Worm (Caenorhabditis elegans): ENCODE measurements around the gene ZC116.1.

ZC116.1 gene

DNA sequence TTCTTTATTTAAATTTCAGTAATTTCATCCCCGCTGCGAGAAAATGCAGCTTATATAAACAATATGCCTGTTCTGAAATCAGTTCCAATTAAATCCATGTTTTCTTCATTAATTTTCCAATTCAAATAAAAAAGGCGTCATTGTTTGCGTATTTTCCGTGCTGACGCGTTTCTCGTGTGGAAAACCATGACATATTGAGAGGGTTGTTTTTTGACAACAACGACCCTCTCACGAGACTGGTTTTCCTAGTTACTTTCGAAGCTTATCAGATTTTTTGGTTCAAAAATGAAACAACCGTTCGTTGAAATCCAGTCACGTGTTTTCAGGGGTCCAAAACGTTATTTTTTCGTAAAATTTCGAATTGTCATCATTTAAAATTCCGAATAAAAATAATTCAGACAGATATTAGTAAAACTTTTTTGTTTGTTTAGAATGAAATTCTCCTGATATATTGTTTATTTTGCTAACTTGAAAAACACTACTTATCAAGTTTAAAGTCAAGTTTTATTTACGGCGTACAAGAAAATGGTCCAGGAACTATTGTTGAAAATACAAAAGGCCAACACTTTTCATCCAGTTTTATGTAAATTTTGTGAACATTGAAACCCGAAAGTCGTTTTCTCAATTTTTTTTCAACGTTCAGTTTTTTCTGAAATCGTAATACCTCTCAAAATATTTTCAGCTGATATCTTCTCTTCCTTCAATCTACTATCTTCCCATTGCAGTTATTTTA is 9.9 kb upstream of the ZC116.1 start, which contains the start of gene C14C10.5:
C14C10.5 (plus strand) TSS at position 683 of the 733 bp plus-strand sequence.
- TF ChIP-seq flt-1 (GFP tag; IDR thresholded peaks at IDR 0.05) = no peak
- TF ChIP-seq T22C8.4 (GFP tag; IDR thresholded peaks at IDR 0.05) = no peak

DNA sequence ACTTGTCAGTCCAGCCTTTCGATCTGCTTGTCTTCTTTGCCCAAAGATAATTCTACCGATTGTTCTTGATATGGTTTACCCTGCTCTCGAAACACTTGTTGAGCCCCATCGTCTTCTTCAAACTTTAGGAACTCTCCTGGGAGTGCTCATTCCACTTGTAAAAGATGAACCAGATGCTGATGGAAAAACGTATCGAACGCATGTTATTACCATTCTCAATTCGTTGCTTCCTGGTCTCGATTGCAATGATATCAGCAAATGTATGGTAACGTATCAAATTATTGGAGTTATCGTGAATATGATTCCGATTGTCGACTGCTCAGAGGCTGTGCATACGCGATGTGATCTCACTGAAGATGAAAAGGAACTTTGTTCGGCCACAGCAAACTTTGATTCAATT is 7.8 kb upstream of the ZC116.1 start:
- TF ChIP-seq ztf-29 (GFP tag; IDR thresholded peaks at IDR 0.05) (no peak), ztf-23 (GFP tag; IDR thresholded peaks at IDR 0.05) (no peak), ref-1 (GFP tag; conservative IDR thresholded peaks at IDR 0.05) (no peak), cog-1 (tag; optimal IDR thresholded peaks at IDR 0.05) (no peak)

DNA sequence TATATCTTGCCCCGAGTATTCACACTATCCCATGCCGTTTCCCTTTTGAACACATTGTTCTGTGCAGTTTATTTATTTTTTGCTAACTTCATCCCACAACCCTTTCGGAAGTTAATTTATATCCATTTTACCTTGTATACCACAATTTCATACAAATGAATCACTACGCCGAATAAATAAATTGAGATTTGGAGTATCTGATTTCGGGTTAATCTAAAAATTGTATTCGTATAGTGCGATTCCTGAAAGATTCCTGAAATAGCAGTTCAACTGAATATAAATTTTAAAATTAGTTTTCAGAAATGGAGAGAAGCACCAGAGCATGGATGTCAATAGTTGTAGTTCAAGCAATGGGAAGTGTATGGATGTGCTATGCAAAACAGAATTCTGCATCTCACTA is 2.5 kb upstream of the ZC116.1 start, which contains the start of gene erg-28:
erg-28 (plus strand) TSS at position 301 of the 400 bp plus-strand sequence.
- TF ChIP-seq T22C8.4 (GFP tag; IDR thresholded peaks at IDR 0.05) (no peak), tab-1 (GFP tag; IDR thresholded peaks at IDR 0.05) (no peak), flt-1 (GFP tag; IDR thresholded peaks at IDR 0.05) (no peak), ref-1 (GFP tag; conservative IDR thresholded peaks at IDR 0.05) (no peak), klf-2 (GFP tag; conservative IDR thresholded peaks at IDR 0.05) (no peak), med-1 (GFP tag; optimal IDR thresholded peaks at IDR 0.05; ENCODE audit: insufficient read depth) (no peak), ztf-29 (GFP tag; IDR thresholded peaks at IDR 0.05) (no peak)

DNA sequence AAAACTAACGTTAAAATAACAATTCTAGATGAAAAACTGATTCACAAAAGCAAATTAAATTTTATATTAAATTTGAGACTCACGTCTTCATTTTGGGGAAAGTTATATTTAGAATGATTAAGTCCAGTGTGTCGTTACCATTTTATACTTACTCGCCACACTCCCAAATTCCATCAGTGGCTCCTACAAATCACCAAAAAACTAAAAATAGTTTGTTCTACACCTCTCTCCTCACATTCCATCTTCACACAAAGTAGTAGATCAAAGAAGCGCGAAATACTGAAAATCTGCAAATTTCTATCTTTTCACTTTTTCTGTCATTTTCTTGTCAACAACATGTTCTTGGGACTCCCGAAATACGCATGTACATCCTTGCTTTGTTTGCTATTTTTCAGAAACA is 769 bp upstream of the ZC116.1 start, which contains the start of gene ZC116.5:
ZC116.5 (minus strand) TSS at position 101 of the 400 bp plus-strand sequence.
- TF ChIP-seq ref-1 (GFP tag; conservative IDR thresholded peaks at IDR 0.05) (no peak), klf-2 (GFP tag; conservative IDR thresholded peaks at IDR 0.05) (no peak), tab-1 (GFP tag; IDR thresholded peaks at IDR 0.05) (no peak), T22C8.4 (GFP tag; IDR thresholded peaks at IDR 0.05) (no peak), med-1 (GFP tag; optimal IDR thresholded peaks at IDR 0.05; ENCODE audit: insufficient read depth) (no peak), cog-1 (tag; optimal IDR thresholded peaks at IDR 0.05) (no peak), ztf-29 (GFP tag; IDR thresholded peaks at IDR 0.05) (no peak), flt-1 (GFP tag; IDR thresholded peaks at IDR 0.05) (no peak), ztf-23 (GFP tag; IDR thresholded peaks at IDR 0.05) (no peak)

DNA sequence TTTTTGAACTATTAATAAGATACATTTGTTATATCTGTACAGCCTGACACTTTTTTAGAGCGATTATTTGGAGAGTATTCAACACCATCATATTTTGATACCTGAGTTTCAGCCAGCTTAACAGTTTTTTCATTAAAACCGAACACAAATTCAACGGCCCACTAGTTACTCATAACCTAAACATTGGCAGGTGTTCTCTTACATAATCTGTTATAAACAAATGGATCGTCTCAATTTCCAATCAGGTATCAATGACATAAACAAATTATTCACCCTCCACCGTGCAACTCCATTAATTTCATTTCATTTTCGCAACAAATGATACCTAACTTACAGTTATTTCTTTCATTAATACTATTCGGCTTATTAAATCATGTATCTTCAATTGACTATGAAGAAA is 1.4 kb downstream of the ZC116.1 start, which contains the start of gene cubn-1:
cubn-1 (plus strand) TSS at position 301 of the 400 bp plus-strand sequence.
- no peak for TF ChIP-seq ref-1 (GFP tag; conservative IDR thresholded peaks at IDR 0.05)
- no peak for TF ChIP-seq med-1 (GFP tag; optimal IDR thresholded peaks at IDR 0.05; ENCODE audit: insufficient read depth)
- no peak for TF ChIP-seq tab-1 (GFP tag; IDR thresholded peaks at IDR 0.05)
- TF ChIP-seq T22C8.4 (GFP tag; IDR thresholded peaks at IDR 0.05) = no peak
- TF ChIP-seq ztf-29 (GFP tag; IDR thresholded peaks at IDR 0.05) = no peak
- no peak for TF ChIP-seq flt-1 (GFP tag; IDR thresholded peaks at IDR 0.05)
- TF ChIP-seq cog-1 (tag; optimal IDR thresholded peaks at IDR 0.05) = no peak
- no peak for TF ChIP-seq ztf-23 (GFP tag; IDR thresholded peaks at IDR 0.05)
- no peak for TF ChIP-seq klf-2 (GFP tag; conservative IDR thresholded peaks at IDR 0.05)

DNA sequence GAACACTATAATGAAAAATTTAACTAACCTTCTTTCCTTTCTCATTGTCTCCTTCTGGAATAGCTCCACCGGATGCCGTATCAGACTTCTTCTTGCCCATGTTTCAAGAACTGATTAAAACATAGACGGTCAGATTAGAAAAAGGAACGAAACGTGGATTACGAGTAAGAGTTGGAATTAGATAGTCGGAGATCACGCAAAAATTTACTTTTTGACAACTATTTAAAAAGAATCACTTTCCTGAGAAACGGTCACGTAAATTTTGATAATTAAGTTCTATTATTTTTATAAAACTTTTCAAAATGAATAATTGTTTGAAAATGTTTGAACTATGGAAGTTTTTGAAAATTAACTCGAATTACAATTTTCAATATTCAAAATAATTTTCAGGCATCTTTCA is 2.5 kb downstream of the ZC116.1 start, which contains the start of gene cyc-2.2:
cyc-2.2 (minus strand) TSS at position 101 of the 400 bp plus-strand sequence.
- TF ChIP-seq ref-1 (GFP tag; conservative IDR thresholded peaks at IDR 0.05) (no peak), med-1 (GFP tag; optimal IDR thresholded peaks at IDR 0.05; ENCODE audit: insufficient read depth) (no peak), ztf-23 (GFP tag; IDR thresholded peaks at IDR 0.05) (no peak), tab-1 (GFP tag; IDR thresholded peaks at IDR 0.05) (no peak), klf-2 (GFP tag; conservative IDR thresholded peaks at IDR 0.05) (no peak), flt-1 (GFP tag; IDR thresholded peaks at IDR 0.05) (no peak), cog-1 (tag; optimal IDR thresholded peaks at IDR 0.05) (no peak), ztf-29 (GFP tag; IDR thresholded peaks at IDR 0.05) (no peak), T22C8.4 (GFP tag; IDR thresholded peaks at IDR 0.05) (no peak)

DNA sequence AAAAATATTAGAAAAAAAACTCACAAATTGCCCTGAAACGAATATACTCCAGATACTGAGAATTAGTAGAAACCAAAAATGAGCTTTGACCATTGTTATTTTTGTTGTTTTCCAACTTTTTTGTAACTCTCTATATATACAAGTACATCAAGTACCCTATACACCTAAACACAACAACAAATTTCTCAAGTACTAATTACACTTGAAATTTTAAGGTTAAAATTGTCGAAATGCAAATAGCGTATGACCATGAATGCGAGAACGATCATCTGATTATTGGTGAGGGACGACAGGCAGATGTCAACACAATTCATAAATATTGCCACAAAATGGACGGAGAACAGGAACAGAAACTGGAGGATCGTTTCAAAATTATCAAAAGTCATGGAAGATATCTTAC is 14.7 kb downstream of the ZC116.1 start, which contains the start of gene F56H9.9:
F56H9.9 (minus strand) TSS at position 101 of the 400 bp plus-strand sequence.
- TF ChIP-seq med-1 (GFP tag; optimal IDR thresholded peaks at IDR 0.05; ENCODE audit: insufficient read depth) = no peak
- TF ChIP-seq tab-1 (GFP tag; IDR thresholded peaks at IDR 0.05) = no peak
- TF ChIP-seq ref-1 (GFP tag; conservative IDR thresholded peaks at IDR 0.05) = no peak
- no peak for TF ChIP-seq flt-1 (GFP tag; IDR thresholded peaks at IDR 0.05)

DNA sequence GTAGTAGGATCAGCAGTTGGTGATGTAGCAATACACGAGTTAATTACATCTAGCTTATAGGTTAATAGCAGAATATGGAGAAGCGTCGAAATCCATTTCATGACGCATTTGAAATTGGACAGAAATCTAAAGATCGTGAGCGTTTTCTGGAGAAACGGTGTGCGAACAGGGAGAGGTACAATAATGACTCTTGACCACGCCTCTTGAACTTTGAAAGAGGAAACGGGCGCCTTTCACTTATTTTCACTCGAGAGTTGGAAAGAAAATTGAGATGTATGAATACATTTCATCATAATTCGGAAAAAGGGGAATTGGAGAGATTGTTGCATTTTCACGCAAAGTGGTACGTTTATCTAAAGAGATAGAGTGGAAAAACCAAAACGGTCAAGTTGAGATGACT is 20.1 kb downstream of the ZC116.1 start, which contains the start of gene F56H9.6:
F56H9.6 (minus strand) TSS at position 101 of the 400 bp plus-strand sequence.
- no peak for TF ChIP-seq ztf-29 (GFP tag; IDR thresholded peaks at IDR 0.05)
- no peak for TF ChIP-seq cog-1 (tag; optimal IDR thresholded peaks at IDR 0.05)
- no peak for TF ChIP-seq tab-1 (GFP tag; IDR thresholded peaks at IDR 0.05)
- TF ChIP-seq med-1 (GFP tag; optimal IDR thresholded peaks at IDR 0.05; ENCODE audit: insufficient read depth) = no peak
- no peak for TF ChIP-seq ref-1 (GFP tag; conservative IDR thresholded peaks at IDR 0.05)
- TF ChIP-seq T22C8.4 (GFP tag; IDR thresholded peaks at IDR 0.05) = no peak
- no peak for TF ChIP-seq flt-1 (GFP tag; IDR thresholded peaks at IDR 0.05)
- no peak for TF ChIP-seq ztf-23 (GFP tag; IDR thresholded peaks at IDR 0.05)
- TF ChIP-seq klf-2 (GFP tag; conservative IDR thresholded peaks at IDR 0.05) = no peak

DNA sequence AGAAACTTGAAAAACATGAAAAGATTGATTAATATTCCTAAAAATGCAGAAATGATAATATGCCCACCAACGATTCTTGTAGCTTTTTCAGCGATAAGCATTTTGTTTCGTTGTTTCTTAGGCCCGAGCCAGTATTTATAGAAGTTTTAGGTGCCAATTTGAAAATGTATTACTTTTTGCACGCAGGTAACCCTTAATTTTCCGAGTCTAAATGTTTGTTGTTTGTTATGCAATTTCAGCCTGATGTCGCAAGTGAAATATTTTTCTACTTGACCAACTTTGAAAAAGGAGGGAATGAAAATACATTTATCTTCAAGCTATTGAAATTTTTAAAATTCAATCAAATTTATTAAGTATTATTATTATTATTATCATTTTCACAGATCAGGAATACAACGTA is 22.4 kb downstream of the ZC116.1 start, which contains the start of gene srx-113:
srx-113 (minus strand) TSS at position 101 of the 400 bp plus-strand sequence.
- TF ChIP-seq med-1 (GFP tag; optimal IDR thresholded peaks at IDR 0.05; ENCODE audit: insufficient read depth) (no peak), klf-2 (GFP tag; conservative IDR thresholded peaks at IDR 0.05) (no peak), flt-1 (GFP tag; IDR thresholded peaks at IDR 0.05) (no peak), ztf-29 (GFP tag; IDR thresholded peaks at IDR 0.05) (no peak)

DNA sequence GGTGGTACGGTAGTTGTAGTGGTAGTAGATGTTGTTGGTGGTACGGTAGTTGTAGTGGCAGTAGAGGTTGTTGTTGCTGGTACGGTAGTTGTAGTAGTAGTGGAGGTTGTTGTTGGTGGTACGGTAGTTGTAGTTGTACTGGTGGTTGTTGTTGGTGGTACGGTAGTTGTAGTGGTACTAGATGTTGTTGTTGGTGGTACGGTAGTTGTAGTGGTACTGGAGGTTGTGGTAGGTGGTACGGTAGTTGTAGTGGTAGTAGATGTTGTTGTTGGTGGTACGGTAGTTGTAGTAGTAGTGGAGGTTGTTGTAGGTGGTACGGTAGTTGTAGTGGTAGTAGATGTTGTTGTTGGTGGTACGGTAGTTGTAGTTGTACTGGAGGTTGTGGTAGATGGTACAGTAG is 23.4 kb downstream of the ZC116.1 start:
- TF ChIP-seq T22C8.4 (GFP tag; IDR thresholded peaks at IDR 0.05) = no peak
- 0 out of 2 replicates have a peak, but pooled peaks have one; percentile 61 for TF ChIP-seq ztf-23 (GFP tag; IDR thresholded peaks at IDR 0.05)
- TF ChIP-seq ztf-29 (GFP tag; IDR thresholded peaks at IDR 0.05) = no peak
- 0 out of 2 replicates have a peak, but pooled peaks have one; percentile 14 for TF ChIP-seq flt-1 (GFP tag; IDR thresholded peaks at IDR 0.05)
- no peak for TF ChIP-seq med-1 (GFP tag; optimal IDR thresholded peaks at IDR 0.05; ENCODE audit: insufficient read depth)
- no peak for TF ChIP-seq tab-1 (GFP tag; IDR thresholded peaks at IDR 0.05)

Data from whole organism, midembryonic.